Fruit fly (Drosophila melanogaster) whole organism, embryonic: Measurements from ENCODE around the gene CG15914.
A peak's percentile ranks its signal among the peaks of the same experiment; 100 is the strongest.

ENCODE experiments used
- Antp ChIP-seq: fragments of 200-800 bp; sonication (Bioruptor generic); optimal IDR thresholded peaks from 3 replicates; lab custom pipeline; 2016; ENCODE audit warnings: missing biosample characterization, missing genetic modification characterization
- CG10654 ChIP-seq: fragments of 200-800 bp; sonication (Bioruptor generic); optimal IDR thresholded peaks from 2 replicates; lab custom pipeline; 2016; ENCODE audit warnings: missing biosample characterization, missing genetic modification characterization
- CG10979 ChIP-seq: fragments of 200-800 bp; sonication (Bioruptor generic); optimal IDR thresholded peaks from 2 replicates; lab custom pipeline; 2018; ENCODE audit warnings: missing biosample characterization, mild to moderate bottlenecking, missing genetic modification characterization, moderate library complexity
- CG11695 ChIP-seq: fragments of 200-800 bp; sonication (Bioruptor generic); IDR thresholded peaks from 3 replicates; pipeline ENCODE4 v1.3.6; 2022; ENCODE audit warnings: missing biosample characterization, missing genetic modification characterization
- CG13287 ChIP-seq: fragments of 200-800 bp; sonication (Bioruptor generic); IDR thresholded peaks from 2 replicates; pipeline ENCODE4 v1.3.6; 2022; ENCODE audit warnings: missing biosample characterization, missing genetic modification characterization; ENCODE audit not compliant: partially characterized antibody
- CG14710 ChIP-seq: fragments of 200-800 bp; sonication (Bioruptor generic); optimal IDR thresholded peaks from 3 replicates; lab custom pipeline; 2019; ENCODE audit warnings: missing biosample characterization, mild to moderate bottlenecking, missing genetic modification characterization, moderate library complexity
- CG15514 ChIP-seq: fragments of 200-800 bp; sonication (Bioruptor generic); optimal IDR thresholded peaks from 3 replicates; lab custom pipeline; 2017; ENCODE audit warnings: missing biosample characterization, missing genetic modification characterization, mild to moderate bottlenecking, moderate library complexity, missing genetic modification reagents
- CG16813 ChIP-seq: fragments of 200-800 bp; sonication (Bioruptor generic); IDR thresholded peaks from 3 replicates; pipeline ENCODE4 v1.3.6; 2022; ENCODE audit warnings: missing biosample characterization, missing genetic modification characterization; ENCODE audit not compliant: partially characterized antibody
- CG2712 ChIP-seq: fragments of 200-800 bp; optimal IDR thresholded peaks from 3 replicates; lab custom pipeline; 2019; ENCODE audit warnings: missing biosample characterization, mild to moderate bottlenecking, missing genetic modification characterization, moderate library complexity
- CG31388 ChIP-seq: fragments of 200-800 bp; sonication (Bioruptor generic); optimal IDR thresholded peaks from 2 replicates; lab custom pipeline; 2016; ENCODE audit warnings: missing biosample characterization, missing genetic modification characterization
- CG34224 ChIP-seq: fragments of 200-800 bp; sonication (Bioruptor generic); IDR thresholded peaks from 3 replicates; pipeline ENCODE4 v1.3.6; 2022; ENCODE audit warnings: missing biosample characterization, missing genetic modification characterization; ENCODE audit not compliant: partially characterized antibody
- CG34376 ChIP-seq: fragments of 200-800 bp; sonication (Bioruptor generic); optimal IDR thresholded peaks from 2 replicates; lab custom pipeline; 2018; ENCODE audit warnings: missing biosample characterization, mild to moderate bottlenecking, missing genetic modification characterization
- CG3995 ChIP-seq: fragments of 200-800 bp; sonication (Bioruptor generic); optimal IDR thresholded peaks from 3 replicates; lab custom pipeline; 2016; ENCODE audit warnings: missing biosample characterization, missing genetic modification characterization
- CG4854 ChIP-seq: fragments of 200-800 bp; sonication (Bioruptor generic); optimal IDR thresholded peaks from 2 replicates; lab custom pipeline; 2016; ENCODE audit warnings: missing biosample characterization, missing genetic modification characterization, inconsistent platforms
- CG6813 ChIP-seq: fragments of 200-800 bp; sonication (Bioruptor generic); optimal IDR thresholded peaks from 2 replicates; lab custom pipeline; 2017; ENCODE audit warnings: missing biosample characterization, missing genetic modification characterization, mild to moderate bottlenecking, moderate library complexity, missing genetic modification reagents
- CG6854 ChIP-seq: fragments of 200-800 bp; sonication (Bioruptor generic); optimal IDR thresholded peaks from 3 replicates; lab custom pipeline; 2017; ENCODE audit warnings: missing biosample characterization, mild to moderate bottlenecking, missing genetic modification characterization
- CG7357 ChIP-seq: fragments of 200-800 bp; sonication (Bioruptor generic); IDR thresholded peaks from 3 replicates; pipeline ENCODE4 v1.3.6; 2022; ENCODE audit warnings: missing biosample characterization, missing genetic modification characterization
- CG8290 ChIP-seq, 3 experiments: fragments of 200-800 bp; sonication (Bioruptor generic); optimal IDR thresholded peaks; 2 replicates each; lab custom pipeline; 2016 to 2019; ENCODE audit warnings: missing biosample characterization in 3 of 3, missing genetic modification characterization in 3 of 3, mild to moderate bottlenecking in 2 of 3, moderate library complexity in 1 of 3
- CG8924 ChIP-seq: fragments of 200-800 bp; optimal IDR thresholded peaks from 3 replicates; lab custom pipeline; 2019; ENCODE audit warnings: missing biosample characterization, mild to moderate bottlenecking, missing genetic modification characterization, moderate library complexity
- Dll ChIP-seq: fragments of 200-800 bp; sonication (Bioruptor generic); IDR thresholded peaks from 4 replicates; pipeline ENCODE4 v1.3.6; 2022; ENCODE audit warnings: missing biosample characterization, missing genetic modification characterization; ENCODE audit not compliant: partially characterized antibody
- Dp ChIP-seq: fragments of 200-800 bp; sonication (Bioruptor generic); optimal IDR thresholded peaks from 2 replicates; lab custom pipeline; 2018; ENCODE audit warnings: missing biosample characterization, mild to moderate bottlenecking, missing genetic modification characterization, moderate library complexity
- Dref ChIP-seq: fragments of 200-800 bp; sonication (Bioruptor generic); IDR thresholded peaks from 2 replicates; pipeline ENCODE4 v1.3.6; 2022; ENCODE audit warnings: missing biosample characterization, missing genetic modification characterization
- Fer1 ChIP-seq: fragments of 200-800 bp; sonication (Bioruptor generic); optimal IDR thresholded peaks from 2 replicates; lab custom pipeline; 2017; ENCODE audit warnings: missing biosample characterization, mild to moderate bottlenecking, missing genetic modification characterization
- Gsc ChIP-seq: fragments of 200-800 bp; sonication (Bioruptor generic); IDR thresholded peaks from 2 replicates; pipeline ENCODE4 v1.3.6; 2022; ENCODE audit warnings: missing biosample characterization, missing genetic modification characterization
- NfI ChIP-seq: fragments of 200-800 bp; sonication (Bioruptor generic); optimal IDR thresholded peaks from 3 replicates; lab custom pipeline; 2018; ENCODE audit warnings: missing biosample characterization, mild to moderate bottlenecking, missing genetic modification characterization, moderate library complexity
- Opbp ChIP-seq: fragments of 200-800 bp; sonication (Bioruptor generic); IDR thresholded peaks from 3 replicates; pipeline ENCODE4 v1.3.6; 2022; ENCODE audit warnings: missing biosample characterization, missing genetic modification characterization; ENCODE audit not compliant: partially characterized antibody
- Rx ChIP-seq: fragments of 200-800 bp; sonication (Bioruptor generic); IDR thresholded peaks from 2 replicates; pipeline ENCODE4 v1.3.6; 2022; ENCODE audit warnings: missing biosample characterization, missing genetic modification characterization
- Sry-δ ChIP-seq: fragments of 200-800 bp; sonication (Bioruptor generic); optimal IDR thresholded peaks from 2 replicates; lab custom pipeline; 2016; ENCODE audit warnings: missing biosample characterization, missing genetic modification characterization
- amos ChIP-seq: fragments of 200-800 bp; sonication (Bioruptor generic); IDR thresholded peaks from 2 replicates; pipeline ENCODE4 v1.3.6; 2022; ENCODE audit warnings: missing biosample characterization, missing genetic modification characterization; ENCODE audit not compliant: partially characterized antibody
- ato ChIP-seq: fragments of 200-800 bp; sonication (Bioruptor generic); IDR thresholded peaks from 2 replicates; pipeline ENCODE4 v1.3.6; 2022; ENCODE audit warnings: missing biosample characterization, missing genetic modification characterization; ENCODE audit not compliant: partially characterized antibody
- bsh ChIP-seq, 2 experiments: fragments of 200-800 bp; sonication (Bioruptor generic); optimal IDR thresholded peaks; 2 replicates each; lab custom pipeline; 2017 to 2018; ENCODE audit warnings: mild to moderate bottlenecking in 2 of 2, missing biosample characterization in 2 of 2, missing genetic modification characterization in 2 of 2, moderate library complexity in 1 of 2
- gem ChIP-seq: fragments of 200-800 bp; sonication (Bioruptor generic); optimal IDR thresholded peaks from 2 replicates; lab custom pipeline; 2019; ENCODE audit warnings: missing biosample characterization, mild to moderate bottlenecking, missing genetic modification characterization, moderate library complexity
- gfzf ChIP-seq: fragments of 200-800 bp; sonication (Bioruptor generic); optimal IDR thresholded peaks from 2 replicates; lab custom pipeline; 2016; ENCODE audit warnings: missing biosample characterization, mild to moderate bottlenecking, missing genetic modification characterization, moderate library complexity
- hb ChIP-seq: fragments of 200-800 bp; sonication (Bioruptor generic); IDR thresholded peaks from 3 replicates; pipeline ENCODE4 v1.3.6; 2022; ENCODE audit warnings: missing biosample characterization, missing genetic modification characterization; ENCODE audit not compliant: partially characterized antibody
- jing ChIP-seq: fragments of 200-800 bp; sonication (Bioruptor generic); optimal IDR thresholded peaks from 2 replicates; lab custom pipeline; 2018; ENCODE audit warnings: missing biosample characterization, mild to moderate bottlenecking, missing genetic modification characterization
- kni ChIP-seq: fragments of 200-800 bp; sonication (Bioruptor generic); optimal IDR thresholded peaks from 3 replicates; lab custom pipeline; 2017; ENCODE audit warnings: mild to moderate bottlenecking, missing biosample characterization, missing genetic modification reagents, missing genetic modification characterization
- mam ChIP-seq: fragments of 200-800 bp; sonication (Bioruptor generic); optimal IDR thresholded peaks from 3 replicates; lab custom pipeline; 2016; ENCODE audit warnings: missing biosample characterization, missing genetic modification characterization
- nerfin-2 ChIP-seq: fragments of 200-800 bp; sonication (Bioruptor generic); IDR thresholded peaks from 2 replicates; pipeline ENCODE4 v1.3.6; 2022; ENCODE audit warnings: missing biosample characterization, missing genetic modification characterization; ENCODE audit not compliant: partially characterized antibody
- sens ChIP-seq: fragments of 200-800 bp; sonication (Bioruptor generic); peaks from one replicate; lab custom pipeline; 2016; ENCODE audit warnings: missing biosample characterization, missing genetic modification characterization
- sna ChIP-seq: fragments of 200-800 bp; sonication (Bioruptor generic); IDR thresholded peaks from 2 replicates; pipeline ENCODE4 v1.3.6; 2022; ENCODE audit warnings: missing biosample characterization, missing genetic modification characterization; ENCODE audit not compliant: partially characterized antibody
- ssp ChIP-seq: fragments of 200-800 bp; sonication (Bioruptor generic); IDR thresholded peaks from 2 replicates; pipeline ENCODE4 v1.3.6; 2022; ENCODE audit warnings: missing biosample characterization, missing genetic modification characterization
- stwl ChIP-seq: fragments of 200-800 bp; sonication (Bioruptor generic); optimal IDR thresholded peaks from 3 replicates; lab custom pipeline; 2018; ENCODE audit warnings: missing biosample characterization, mild to moderate bottlenecking, missing genetic modification characterization, moderate library complexity
- tna ChIP-seq: fragments of 200-800 bp; sonication (Bioruptor generic); IDR thresholded peaks from 2 replicates; pipeline ENCODE4 v1.3.6; 2022; ENCODE audit warnings: missing biosample characterization, missing genetic modification characterization; ENCODE audit not compliant: partially characterized antibody
- unpg ChIP-seq: fragments of 200-800 bp; sonication (Bioruptor generic); optimal IDR thresholded peaks from 3 replicates; lab custom pipeline; 2018; ENCODE audit warnings: missing biosample characterization, mild to moderate bottlenecking, missing genetic modification characterization, moderate library complexity
- vnd ChIP-seq: fragments of 200-800 bp; sonication (Bioruptor generic); IDR thresholded peaks from 3 replicates; pipeline ENCODE4 v1.3.6; 2022; ENCODE audit warnings: missing biosample characterization, missing genetic modification characterization; ENCODE audit not compliant: partially characterized antibody
- vvl ChIP-seq: fragments of 200-800 bp; sonication (Bioruptor generic); IDR thresholded peaks from 2 replicates; pipeline ENCODE4 v1.3.6; 2022; ENCODE audit warnings: missing biosample characterization, missing genetic modification characterization
- wek ChIP-seq: fragments of 200-800 bp; sonication (Bioruptor generic); optimal IDR thresholded peaks from 3 replicates; lab custom pipeline; 2018; ENCODE audit warnings: missing biosample characterization, mild to moderate bottlenecking, missing genetic modification characterization, moderate library complexity

Gene CG15914

DNA sequence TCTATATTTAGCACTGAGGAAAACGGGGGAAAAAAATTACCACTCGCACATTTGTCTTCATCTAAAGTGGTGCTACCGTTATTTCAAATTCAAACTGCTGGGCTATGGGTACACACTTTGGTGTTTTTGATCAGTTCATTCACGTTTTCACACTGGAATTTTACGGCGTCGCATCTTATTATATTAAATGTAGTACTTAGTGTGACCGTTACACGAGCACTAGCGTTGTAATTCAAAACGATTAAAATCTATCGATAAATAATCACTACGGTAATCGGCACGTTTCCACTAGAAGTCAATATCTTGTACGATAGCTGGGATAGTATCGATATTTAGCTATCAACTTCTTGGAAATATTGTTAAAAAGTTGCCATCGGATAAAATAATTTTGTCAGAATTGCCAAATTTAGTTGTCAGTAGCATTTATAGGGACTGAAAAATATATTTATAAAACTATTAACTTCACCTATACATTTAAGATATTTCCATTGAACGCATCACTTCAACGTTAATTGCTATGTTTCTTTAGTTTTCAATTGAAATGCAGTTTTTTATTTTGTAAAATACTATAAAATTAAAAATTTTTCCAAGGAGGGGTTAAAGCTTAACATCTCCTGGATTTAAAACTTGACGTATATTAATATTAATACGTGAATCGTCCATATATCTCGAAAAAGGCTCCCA is 4.5 kb downstream of the CG15914 start, which contains the start of the genes CG46440 and Myb (continued):
- TF ChIP-seq unpg (peak; percentile 1), CG16813 (peak; percentile 90), ato (GFP tag; lab: Robert Waterston, UW) (peak; percentile 83), CG31388 (no peak), CG14710 (tag; lab: Kevin White, UChicago) (peak; percentile 24), Antp (GFP tag; lab: Kevin White, UChicago) (no peak), gem (tag; lab: Kevin White, UChicago) (no peak), CG34376 (GFP tag; lab: Kevin White, UChicago) (no peak), kni (peak; percentile 14), CG4854 (no peak), CG7357 (GFP tag; lab: Robert Waterston, UW) (peak; percentile 92), CG34224 (GFP tag; lab: Robert Waterston, UW) (peak; percentile 71), hb (GFP tag; lab: Robert Waterston, UW) (peak; percentile 82), CG8290 (GFP tag; optimal IDR thresholded peaks at IDR 0.05; lab: Kevin White, UChicago) (peak; percentile 80), CG8290 (tag; optimal IDR thresholded peaks at IDR 0.05; lab: Kevin White, UChicago) (peak; percentile 51 to 74), tna (GFP tag; lab: Robert Waterston, UW) (peak; percentile 78), vvl (GFP tag; lab: Robert Waterston, UW) (peak; percentile 37; the same call in 1 of the 2 replicates), mam (peak; percentile 5), wek (GFP tag; lab: Kevin White, UChicago) (peak; percentile 12), stwl (tag; lab: Kevin White, UChicago) (peak; percentile 70), CG15514 (GFP tag; lab: Kevin White, UChicago) (peak; percentile 18), Opbp (peak; percentile 91), sens (GFP tag; lab: Kevin White, UChicago) (peak; percentile 54), NfI (GFP tag; lab: Kevin White, UChicago) (no peak), CG8924 (tag; lab: Kevin White, UChicago) (peak; percentile 39), nerfin-2 (GFP tag; lab: Robert Waterston, UW) (peak; percentile 82), CG10654 (GFP tag; lab: Kevin White, UChicago) (no peak), bsh (GFP tag; optimal IDR thresholded peaks at IDR 0.05; lab: Kevin White, UChicago) (no peak), Fer1 (no peak), Gsc (no peak), ssp (GFP tag; lab: Robert Waterston, UW) (peak; percentile 81), Dp (GFP tag; lab: Kevin White, UChicago) (peak; percentile 13), Rx (GFP tag; lab: Robert Waterston, UW) (no peak), vnd (GFP tag; lab: Robert Waterston, UW) (peak; percentile 83), amos (GFP tag; lab: Robert Waterston, UW) (peak; percentile 92; the same call in 1 of the 2 replicates), CG6813 (GFP tag; lab: Kevin White, UChicago) (no peak), CG3995 (peak; percentile 71), CG2712 (tag; lab: Kevin White, UChicago) (peak; percentile 26), Dll (GFP tag; lab: Robert Waterston, UW) (peak; percentile 77), CG10979 (tag; lab: Kevin White, UChicago) (no peak), Sry-δ (GFP tag; lab: Kevin White, UChicago) (peak; percentile 76), gfzf (GFP tag; lab: Kevin White, UChicago) (peak; percentile 59), CG6854 (GFP tag; lab: Kevin White, UChicago) (no peak), CG11695 (no peak), CG13287 (GFP tag; lab: Robert Waterston, UW) (peak; percentile 79), sna (GFP tag; lab: Robert Waterston, UW) (peak; percentile 57), jing (GFP tag; lab: Kevin White, UChicago) (no peak), Dref (GFP tag; lab: Robert Waterston, UW) (peak; percentile 88)
